Fruit fly (Drosophila melanogaster) whole organism, embryonic: ENCODE measurements around the gene Abl.
A peak's percentile ranks its signal among the peaks of the same experiment; 100 is the strongest.

Source experiments
- Atf-2 ChIP-seq: fragments of 200-800 bp; sonication (Bioruptor generic); optimal IDR thresholded peaks from 2 replicates; lab custom pipeline; 2016; ENCODE audit warnings: missing biosample characterization, missing genetic modification characterization
- BEAF-32 ChIP-seq: fragments of 200-800 bp; sonication (Bioruptor generic); optimal IDR thresholded peaks from 3 replicates; lab custom pipeline; 2017; ENCODE audit warnings: missing biosample characterization, missing genetic modification characterization, mild to moderate bottlenecking, moderate library complexity, missing genetic modification reagents
- CG10321 ChIP-seq: fragments of 200-800 bp; sonication (Bioruptor generic); IDR thresholded peaks from 2 replicates; pipeline ENCODE4 v1.3.6; 2022; ENCODE audit warnings: missing biosample characterization, missing genetic modification characterization
- CG10959 ChIP-seq: fragments of 200-800 bp; sonication (Bioruptor generic); IDR thresholded peaks from 2 replicates; pipeline ENCODE4 v1.3.6; 2022; ENCODE audit warnings: missing biosample characterization, missing genetic modification characterization
- CG11085 ChIP-seq: fragments of 200-800 bp; sonication (Bioruptor generic); IDR thresholded peaks from 2 replicates; pipeline ENCODE4 v1.3.6; 2022; ENCODE audit warnings: missing biosample characterization, missing genetic modification characterization
- CG13296 ChIP-seq: fragments of 200-800 bp; sonication (Bioruptor generic); optimal IDR thresholded peaks from 3 replicates; lab custom pipeline; 2018; ENCODE audit warnings: missing biosample characterization, mild to moderate bottlenecking, missing genetic modification characterization
- CG15073 ChIP-seq: fragments of 200-800 bp; sonication (Bioruptor generic); optimal IDR thresholded peaks from 2 replicates; lab custom pipeline; 2016; ENCODE audit warnings: missing biosample characterization, missing genetic modification characterization
- CG17385 ChIP-seq: fragments of 200-800 bp; sonication (Bioruptor generic); optimal IDR thresholded peaks from 3 replicates; lab custom pipeline; 2018; ENCODE audit warnings: missing biosample characterization, mild to moderate bottlenecking, missing genetic modification characterization
- CG2678 ChIP-seq: fragments of 200-800 bp; sonication (Bioruptor generic); optimal IDR thresholded peaks from 3 replicates; lab custom pipeline; 2019; ENCODE audit warnings: missing biosample characterization, mild to moderate bottlenecking, missing genetic modification characterization, moderate library complexity
- CG2875 ChIP-seq: fragments of 200-800 bp; sonication (Bioruptor generic); optimal IDR thresholded peaks from 2 replicates; lab custom pipeline; 2017; ENCODE audit warnings: missing biosample characterization, mild to moderate bottlenecking, missing genetic modification characterization, missing genetic modification reagents
- CG3407 ChIP-seq: fragments of 200-800 bp; sonication (Bioruptor generic); optimal IDR thresholded peaks from 2 replicates; lab custom pipeline; 2018; ENCODE audit warnings: missing biosample characterization, mild to moderate bottlenecking, missing genetic modification characterization
- CG34422 ChIP-seq: fragments of 200-800 bp; sonication (Bioruptor generic); IDR thresholded peaks from 3 replicates; pipeline ENCODE4 v1.3.6; 2022; ENCODE audit warnings: missing biosample characterization, missing genetic modification characterization
- CG5245 ChIP-seq: fragments of 200-800 bp; sonication (Bioruptor generic); optimal IDR thresholded peaks from 3 replicates; lab custom pipeline; 2016; ENCODE audit warnings: missing biosample characterization, missing genetic modification characterization
- CG6765 ChIP-seq: fragments of 200-800 bp; sonication (Bioruptor generic); optimal IDR thresholded peaks from 3 replicates; lab custom pipeline; 2017; ENCODE audit warnings: missing biosample characterization, mild to moderate bottlenecking, missing genetic modification characterization
- CG6791 ChIP-seq: fragments of 200-800 bp; sonication (Bioruptor generic); IDR thresholded peaks from 3 replicates; pipeline ENCODE4 v1.3.6; 2022; ENCODE audit warnings: missing biosample characterization, missing genetic modification characterization; ENCODE audit not compliant: partially characterized antibody
- CG7271 ChIP-seq: fragments of 200-800 bp; sonication (Bioruptor generic); optimal IDR thresholded peaks from 2 replicates; lab custom pipeline; 2018; ENCODE audit warnings: missing biosample characterization, mild to moderate bottlenecking, missing genetic modification characterization, moderate library complexity
- D ChIP-seq, 2 experiments: fragments of 200-800 bp in 1 of 2; fragments of >200 bp in 1 of 2; sonication (Bioruptor generic) in 1 of 2; optimal IDR thresholded peaks; 2 replicates in 1 of 2; 3 replicates in 1 of 2; lab custom pipeline; 2017; ENCODE audit warnings: mild to moderate bottlenecking in 1 of 2, missing biosample characterization in 1 of 2, missing genetic modification characterization in 1 of 2, missing genetic modification reagents in 1 of 2
- Dref ChIP-seq: fragments of 200-800 bp; sonication (Bioruptor generic); IDR thresholded peaks from 2 replicates; pipeline ENCODE4 v1.3.6; 2022; ENCODE audit warnings: missing biosample characterization, missing genetic modification characterization
- Eip74EF ChIP-seq, 2 experiments: fragments of 200-800 bp in 1 of 2; fragments of >200 bp in 1 of 2; sonication (Bioruptor generic) in 1 of 2; optimal IDR thresholded peaks; 2 replicates each; lab custom pipeline; 2017 to 2019; ENCODE audit warnings: missing biosample characterization in 2 of 2, missing genetic modification characterization in 2 of 2, mild to moderate bottlenecking in 1 of 2, moderate library complexity in 1 of 2
- Fer2 ChIP-seq: fragments of 200-800 bp; sonication (Bioruptor generic); optimal IDR thresholded peaks from 2 replicates; lab custom pipeline; 2018; ENCODE audit warnings: missing biosample characterization, mild to moderate bottlenecking, missing genetic modification characterization, moderate library complexity
- HLH54F ChIP-seq: fragments of 200-800 bp; sonication (Bioruptor generic); optimal IDR thresholded peaks from 3 replicates; lab custom pipeline; 2016; ENCODE audit warnings: missing biosample characterization, missing genetic modification characterization
- HmgD ChIP-seq: fragments of 200-800 bp; sonication (Bioruptor generic); optimal IDR thresholded peaks from 3 replicates; lab custom pipeline; 2016; ENCODE audit warnings: missing biosample characterization, missing genetic modification characterization
- Lim3 ChIP-seq: fragments of 200-800 bp; sonication (Bioruptor generic); IDR thresholded peaks from 2 replicates; pipeline ENCODE4 v1.3.6; 2022; ENCODE audit warnings: missing biosample characterization, missing genetic modification characterization
- MBD-R2 ChIP-seq: fragments of 200-800 bp; sonication (Bioruptor generic); IDR thresholded peaks from 2 replicates; pipeline ENCODE4 v1.3.6; 2022; ENCODE audit warnings: missing biosample characterization, missing genetic modification characterization
- NFAT ChIP-seq: fragments of 200-800 bp; sonication (Bioruptor generic); IDR thresholded peaks from 2 replicates; pipeline ENCODE4 v1.3.6; 2022; ENCODE audit warnings: missing biosample characterization, missing genetic modification characterization
- Neu2 ChIP-seq: fragments of 200-800 bp; sonication (Bioruptor generic); optimal IDR thresholded peaks from 3 replicates; lab custom pipeline; 2016; ENCODE audit warnings: missing biosample characterization, missing genetic modification characterization, borderline replicate concordance
- Opbp ChIP-seq: fragments of 200-800 bp; sonication (Bioruptor generic); IDR thresholded peaks from 3 replicates; pipeline ENCODE4 v1.3.6; 2022; ENCODE audit warnings: missing biosample characterization, missing genetic modification characterization; ENCODE audit not compliant: partially characterized antibody
- PHDP ChIP-seq: fragments of 200-800 bp; sonication (Bioruptor generic); optimal IDR thresholded peaks from 3 replicates; lab custom pipeline; 2018; ENCODE audit warnings: missing biosample characterization, mild to moderate bottlenecking, missing genetic modification characterization, moderate library complexity
- Sry-δ ChIP-seq: fragments of 200-800 bp; sonication (Bioruptor generic); optimal IDR thresholded peaks from 2 replicates; lab custom pipeline; 2016; ENCODE audit warnings: missing biosample characterization, missing genetic modification characterization
- Taf1 ChIP-seq: fragments of 200-800 bp; sonication (Bioruptor generic); IDR thresholded peaks from 2 replicates; pipeline ENCODE4 v1.3.6; 2022; ENCODE audit warnings: missing biosample characterization, missing genetic modification characterization
- ara ChIP-seq: fragments of 200-800 bp; sonication (Bioruptor generic); IDR thresholded peaks from 2 replicates; pipeline ENCODE4 v1.3.6; 2022; ENCODE audit warnings: missing biosample characterization, missing genetic modification characterization
- bigmax ChIP-seq: fragments of 200-800 bp; sonication (Bioruptor generic); optimal IDR thresholded peaks from 2 replicates; lab custom pipeline; 2018; ENCODE audit warnings: missing biosample characterization, mild to moderate bottlenecking, missing genetic modification characterization
- cas ChIP-seq: fragments of 200-800 bp; sonication (Bioruptor generic); IDR thresholded peaks from 2 replicates; pipeline ENCODE4 v1.3.6; 2022; ENCODE audit warnings: missing biosample characterization, missing genetic modification characterization
- dan ChIP-seq: fragments of 200-800 bp; sonication (Bioruptor generic); IDR thresholded peaks from 2 replicates; pipeline ENCODE4 v1.3.6; 2022; ENCODE audit warnings: missing biosample characterization, missing genetic modification characterization
- fd3F ChIP-seq: fragments of 200-800 bp; sonication (Bioruptor generic); optimal IDR thresholded peaks from 2 replicates; lab custom pipeline; 2018; ENCODE audit warnings: missing biosample characterization, mild to moderate bottlenecking, missing genetic modification characterization, moderate library complexity
- fd96Cb ChIP-seq: fragments of 200-800 bp; sonication (Bioruptor generic); optimal IDR thresholded peaks from 2 replicates; lab custom pipeline; 2018; ENCODE audit warnings: missing biosample characterization, mild to moderate bottlenecking, missing genetic modification characterization, moderate library complexity
- jigr1 ChIP-seq: fragments of 200-800 bp; sonication (Bioruptor generic); IDR thresholded peaks from 3 replicates; pipeline ENCODE4 v1.3.6; 2022; ENCODE audit warnings: missing biosample characterization, missing genetic modification characterization
- kni ChIP-seq: fragments of 200-800 bp; sonication (Bioruptor generic); optimal IDR thresholded peaks from 3 replicates; lab custom pipeline; 2017; ENCODE audit warnings: mild to moderate bottlenecking, missing biosample characterization, missing genetic modification reagents, missing genetic modification characterization
- nom ChIP-seq: fragments of 200-800 bp; sonication (Bioruptor generic); optimal IDR thresholded peaks from 2 replicates; lab custom pipeline; 2017; ENCODE audit warnings: missing biosample characterization, missing genetic modification characterization, mild to moderate bottlenecking, moderate library complexity, missing genetic modification reagents
- odd ChIP-seq: fragments of 200-800 bp; sonication (Bioruptor generic); optimal IDR thresholded peaks from 2 replicates; lab custom pipeline; 2017; ENCODE audit warnings: missing biosample characterization, mild to moderate bottlenecking, missing genetic modification characterization
- pita ChIP-seq: fragments of 200-800 bp; sonication (Bioruptor generic); optimal IDR thresholded peaks from 2 replicates; lab custom pipeline; 2017; ENCODE audit warnings: missing biosample characterization, mild to moderate bottlenecking, missing genetic modification characterization
- pros ChIP-seq: fragments of 200-800 bp; sonication (Bioruptor generic); optimal IDR thresholded peaks from 3 replicates; lab custom pipeline; 2019; ENCODE audit warnings: missing biosample characterization, mild to moderate bottlenecking, missing genetic modification characterization, moderate library complexity
- rib ChIP-seq: fragments of 200-800 bp; sonication (Bioruptor generic); IDR thresholded peaks from 2 replicates; pipeline ENCODE4 v1.3.6; 2022; ENCODE audit warnings: missing biosample characterization, missing genetic modification characterization
- schlank ChIP-seq: fragments of 200-800 bp; sonication (Bioruptor generic); optimal IDR thresholded peaks from 2 replicates; lab custom pipeline; 2018; ENCODE audit warnings: missing biosample characterization, mild to moderate bottlenecking, missing genetic modification characterization
- sqz ChIP-seq: fragments of 200-800 bp; sonication (Bioruptor generic); optimal IDR thresholded peaks from 3 replicates; lab custom pipeline; 2018; ENCODE audit warnings: missing biosample characterization, mild to moderate bottlenecking, missing genetic modification characterization
- tio ChIP-seq: fragments of 200-800 bp; sonication (Bioruptor generic); optimal IDR thresholded peaks from 2 replicates; lab custom pipeline; 2017; ENCODE audit warnings: missing biosample characterization, missing genetic modification characterization, inconsistent platforms
- toy ChIP-seq: fragments of 200-800 bp; sonication (Bioruptor generic); IDR thresholded peaks from 2 replicates; pipeline ENCODE4 v1.3.6; 2022; ENCODE audit warnings: missing biosample characterization, missing genetic modification characterization
- ttk ChIP-seq: fragments of 200-800 bp; sonication (Bioruptor generic); IDR thresholded peaks from 2 replicates; pipeline ENCODE4 v2.1.2; 2022; ENCODE audit warnings: missing biosample characterization, missing genetic modification characterization
- vnd ChIP-seq: fragments of 200-800 bp; sonication (Bioruptor generic); IDR thresholded peaks from 3 replicates; pipeline ENCODE4 v1.3.6; 2022; ENCODE audit warnings: missing biosample characterization, missing genetic modification characterization; ENCODE audit not compliant: partially characterized antibody

The Abl gene

dm6 chr3L:16667663-16668465 is 20.2 kb upstream of the Abl start, which contains the start of gene Galphaf (continued):
- TF ChIP-seq BEAF-32 (GFP tag; lab: Kevin White, UChicago): no peak
- TF ChIP-seq CG10959: no peak
- no peak for TF ChIP-seq Eip74EF (GFP tag; optimal IDR thresholded peaks at IDR 0.05; lab: Kevin White, UChicago)
- no peak for TF ChIP-seq ara (GFP tag; lab: Robert Waterston, UW)
- no peak for TF ChIP-seq CG15073
- TF ChIP-seq fd96Cb (tag; lab: Kevin White, UChicago): no peak
- no peak for TF ChIP-seq nom (GFP tag; lab: Kevin White, UChicago)
- no peak for TF ChIP-seq fd3F (GFP tag; lab: Kevin White, UChicago)
- TF ChIP-seq MBD-R2 (GFP tag; lab: Robert Waterston, UW): no peak
- no peak for TF ChIP-seq bigmax
- TF ChIP-seq pros (GFP tag; lab: Kevin White, UChicago): no peak
- no peak for TF ChIP-seq ttk (GFP tag; lab: Robert Waterston, UW)
- TF ChIP-seq jigr1: no peak
- TF ChIP-seq tio: no peak
- no peak for TF ChIP-seq HmgD (GFP tag; lab: Kevin White, UChicago)
- TF ChIP-seq vnd (GFP tag; lab: Robert Waterston, UW): no peak
- no peak for TF ChIP-seq NFAT (GFP tag; lab: Robert Waterston, UW)
- TF ChIP-seq CG17385 (GFP tag; lab: Kevin White, UChicago): peak; percentile 16
- TF ChIP-seq CG3407: no peak
- no peak for TF ChIP-seq toy
- no peak for TF ChIP-seq Sry-δ
- no peak for TF ChIP-seq Dref (GFP tag; lab: Robert Waterston, UW)
- TF ChIP-seq Lim3: 0 out of 2 replicates have a peak, but pooled peaks have one; percentile 9
- no peak for TF ChIP-seq Taf1
- TF ChIP-seq CG7271 (tag; lab: Kevin White, UChicago): no peak
- no peak for TF ChIP-seq rib (GFP tag; lab: Robert Waterston, UW)
- no peak for TF ChIP-seq cas (GFP tag; lab: Robert Waterston, UW)
- no peak for TF ChIP-seq CG34422 (GFP tag; lab: Robert Waterston, UW)
- TF ChIP-seq Opbp (GFP tag; lab: Robert Waterston, UW): no peak
- no peak for TF ChIP-seq CG10321
- TF ChIP-seq Fer2 (tag; lab: Kevin White, UChicago): no peak
- TF ChIP-seq CG6765: no peak
- TF ChIP-seq odd (GFP tag; lab: Kevin White, UChicago): no peak
- TF ChIP-seq D (optimal IDR thresholded peaks at IDR 0.05; lab: Kevin White, UChicago): no peak
- TF ChIP-seq D (GFP tag; optimal IDR thresholded peaks at IDR 0.05; lab: Kevin White, UChicago): no peak
- TF ChIP-seq HLH54F (GFP tag; lab: Kevin White, UChicago): no peak
- peak; percentile 5 for TF ChIP-seq schlank (tag; lab: Kevin White, UChicago)
- TF ChIP-seq sqz: no peak
- TF ChIP-seq CG2875 (GFP tag; lab: Kevin White, UChicago): no peak
- no peak for TF ChIP-seq CG5245 (GFP tag; lab: Kevin White, UChicago)
- TF ChIP-seq kni: no peak
- no peak for TF ChIP-seq CG11085 (GFP tag; lab: Robert Waterston, UW)
- no peak for TF ChIP-seq Atf-2 (GFP tag; lab: Kevin White, UChicago)
- no peak for TF ChIP-seq CG6791 (GFP tag; lab: Robert Waterston, UW)
- TF ChIP-seq PHDP (tag; lab: Kevin White, UChicago): no peak
- no peak for TF ChIP-seq CG13296 (GFP tag; lab: Kevin White, UChicago)
- TF ChIP-seq pita (GFP tag; lab: Kevin White, UChicago): no peak
- no peak for TF ChIP-seq CG2678
- TF ChIP-seq dan (GFP tag; lab: Robert Waterston, UW): no peak
- no peak for TF ChIP-seq Neu2 (GFP tag; lab: Kevin White, UChicago)
